Worm (Caenorhabditis elegans) whole organism, midembryonic: ENCODE results near the gene ugt-36.

Experiments
- cog-1 ChIP-seq: sonication (generic microtip); optimal IDR thresholded peaks from 2 replicates; lab custom pipeline; 2016; ENCODE audit warnings: missing genetic modification characterization, missing compliant biosample characterization
- flt-1 ChIP-seq: fragments of 200-800 bp; sonication (Bioruptor generic); IDR thresholded peaks from 2 replicates; pipeline ENCODE4 v1.3.6; 2022; ENCODE audit warnings: missing genetic modification characterization, missing compliant biosample characterization
- klf-2 ChIP-seq: fragments of 200-800 bp; sonication (Bioruptor generic); conservative IDR thresholded peaks from 2 replicates; pipeline ENCODE4 v1.3.6; 2022; ENCODE audit warnings: missing genetic modification reagents, missing genetic modification characterization, missing compliant biosample characterization
- med-1 ChIP-seq: sonication (generic microtip); optimal IDR thresholded peaks from 2 replicates; lab custom pipeline; 2017; ENCODE audit warnings: missing genetic modification characterization, mild to moderate bottlenecking, missing compliant biosample characterization, antibody characterized with exemption, missing genetic modification reagents; ENCODE audit not compliant: insufficient read depth
- tab-1 ChIP-seq: fragments of 200-800 bp; sonication (Bioruptor generic); IDR thresholded peaks from 2 replicates; pipeline ENCODE4 v1.3.6; 2022; ENCODE audit warnings: missing genetic modification characterization, missing compliant biosample characterization
- ztf-23 ChIP-seq: fragments of 200-800 bp; sonication (Bioruptor generic); IDR thresholded peaks from 2 replicates; pipeline ENCODE4 v1.3.6; 2022; ENCODE audit warnings: missing genetic modification reagents, missing genetic modification characterization, missing compliant biosample characterization

DNA sequence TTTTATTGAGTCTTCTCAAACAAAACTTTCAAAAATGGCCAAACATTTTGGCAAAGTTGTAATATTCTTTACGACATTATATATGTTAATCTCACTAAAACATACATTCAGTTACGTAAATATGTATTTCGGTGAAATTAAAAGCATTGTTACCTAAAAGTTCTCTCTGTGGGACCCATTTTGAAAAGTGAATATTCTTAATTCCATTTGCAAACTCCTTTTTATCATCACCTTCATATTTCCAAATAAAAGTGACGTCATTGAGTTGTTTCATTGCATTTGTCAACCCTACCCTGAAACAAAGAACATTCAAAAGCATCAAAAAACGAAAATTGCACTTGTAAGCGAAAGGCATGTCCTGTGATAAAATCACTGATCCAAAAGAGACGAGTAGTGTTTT, 26.4 kb upstream of the ugt-36 start:
- TF ChIP-seq tab-1 (GFP tag; lab: Robert Waterston, UW) (no peak), cog-1 (tag; lab: Kevin White, UChicago) (no peak), med-1 (no peak), flt-1 (GFP tag; lab: Robert Waterston, UW) (no peak), klf-2 (GFP tag; lab: Robert Waterston, UW) (no peak), ztf-23 (GFP tag; lab: Robert Waterston, UW) (no peak)
